Worm (Caenorhabditis elegans): ENCODE measurements around the gene lipl-1.

The lipl-1 gene

DNA sequence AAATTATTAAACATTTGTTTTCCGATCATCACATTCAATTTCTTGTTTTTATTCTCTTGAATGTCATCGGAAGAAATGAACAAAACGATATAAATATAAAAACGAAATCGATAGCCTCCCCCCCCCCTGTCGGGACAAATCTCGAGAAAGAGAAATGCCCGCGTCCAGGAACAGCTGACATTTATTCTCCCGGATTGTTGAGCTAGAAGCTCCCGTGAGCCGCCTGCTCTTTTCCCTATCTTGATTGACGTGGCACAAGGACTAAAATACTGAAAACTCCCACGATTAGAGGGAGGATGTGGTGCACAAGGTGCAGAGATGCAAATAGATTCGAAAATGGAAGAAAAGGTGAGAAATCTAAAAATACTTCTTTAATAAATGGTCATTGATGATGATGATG lies 22.9 kb upstream of the lipl-1 start:
- TF ChIP-seq ztf-29 (GFP tag; IDR thresholded peaks at IDR 0.05) (no peak), cog-1 (tag; optimal IDR thresholded peaks at IDR 0.05) (no peak), med-1 (GFP tag; optimal IDR thresholded peaks at IDR 0.05; ENCODE audit: insufficient read depth) (no peak), ztf-23 (GFP tag; IDR thresholded peaks at IDR 0.05) (no peak), ref-1 (GFP tag; conservative IDR thresholded peaks at IDR 0.05) (no peak), T22C8.4 (GFP tag; IDR thresholded peaks at IDR 0.05) (no peak), klf-2 (GFP tag; conservative IDR thresholded peaks at IDR 0.05) (no peak), tab-1 (GFP tag; IDR thresholded peaks at IDR 0.05) (no peak), flt-1 (GFP tag; IDR thresholded peaks at IDR 0.05) (no peak)

DNA sequence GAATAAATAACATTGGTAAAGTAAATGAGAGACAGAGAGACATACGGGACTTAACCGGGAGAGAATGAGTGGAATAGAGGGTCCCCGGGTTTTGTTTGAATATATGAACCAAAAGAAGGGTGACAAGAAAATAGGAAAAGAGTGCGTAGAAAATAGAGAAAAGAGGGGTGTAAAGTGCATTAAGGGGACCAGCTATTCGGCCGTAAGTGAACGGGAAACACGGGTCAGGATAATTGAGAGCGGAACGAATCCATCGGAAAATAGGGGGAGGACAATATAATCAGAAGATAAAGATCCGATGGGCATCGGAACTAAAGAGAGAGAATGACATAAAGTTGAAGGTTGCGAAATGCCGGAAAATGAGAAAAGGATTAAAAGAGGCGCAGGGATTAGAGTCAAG lies 22.4 kb upstream of the lipl-1 start:
- TF ChIP-seq ztf-29 (GFP tag; IDR thresholded peaks at IDR 0.05) (no peak), klf-2 (GFP tag; conservative IDR thresholded peaks at IDR 0.05) (no peak), T22C8.4 (GFP tag; IDR thresholded peaks at IDR 0.05) (no peak), cog-1 (tag; optimal IDR thresholded peaks at IDR 0.05) (no peak), ref-1 (GFP tag; conservative IDR thresholded peaks at IDR 0.05) (no peak), ztf-23 (GFP tag; IDR thresholded peaks at IDR 0.05) (no peak), med-1 (GFP tag; optimal IDR thresholded peaks at IDR 0.05; ENCODE audit: insufficient read depth) (no peak), tab-1 (GFP tag; IDR thresholded peaks at IDR 0.05) (no peak), flt-1 (GFP tag; IDR thresholded peaks at IDR 0.05) (no peak)

DNA sequence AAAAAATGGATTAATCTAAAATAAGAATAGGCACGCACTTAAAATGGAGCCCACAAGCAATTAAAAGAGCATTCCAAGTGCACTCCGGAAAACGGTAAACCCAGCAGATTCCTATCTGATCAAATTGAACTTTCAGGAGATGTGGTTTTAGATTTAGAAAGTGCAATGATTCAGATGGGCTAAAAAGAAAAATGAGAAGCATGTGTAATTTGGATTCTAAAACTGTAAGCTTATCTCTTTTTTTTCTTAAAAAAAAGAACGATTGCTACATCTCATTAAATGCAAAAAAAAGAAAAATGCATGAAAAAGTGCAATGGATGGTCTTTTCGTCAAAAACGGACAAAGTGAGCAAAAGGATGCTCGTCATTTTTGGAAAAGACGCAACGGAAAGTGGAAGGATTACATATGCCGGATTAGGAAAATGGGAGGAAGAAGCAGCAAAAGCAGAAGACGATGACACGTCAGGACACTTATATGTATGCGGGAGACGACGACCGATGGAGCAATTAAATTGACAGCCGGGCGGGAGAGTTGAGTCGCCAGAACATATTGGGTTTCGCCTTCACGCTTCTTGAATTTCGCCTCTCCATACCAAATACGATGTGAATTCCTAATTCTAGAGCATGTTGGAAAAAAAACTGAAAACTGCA lies 21.1 kb upstream of the lipl-1 start:
- TF ChIP-seq med-1 (GFP tag; optimal IDR thresholded peaks at IDR 0.05; ENCODE audit: insufficient read depth): no peak
- no peak for TF ChIP-seq tab-1 (GFP tag; IDR thresholded peaks at IDR 0.05)
- TF ChIP-seq ztf-29 (GFP tag; IDR thresholded peaks at IDR 0.05): no peak
- no peak for TF ChIP-seq ref-1 (GFP tag; conservative IDR thresholded peaks at IDR 0.05)
- TF ChIP-seq flt-1 (GFP tag; IDR thresholded peaks at IDR 0.05): no peak
- no peak for TF ChIP-seq cog-1 (tag; optimal IDR thresholded peaks at IDR 0.05)
- TF ChIP-seq klf-2 (GFP tag; conservative IDR thresholded peaks at IDR 0.05): no peak
- no peak for TF ChIP-seq T22C8.4 (GFP tag; IDR thresholded peaks at IDR 0.05)
- TF ChIP-seq ztf-23 (GFP tag; IDR thresholded peaks at IDR 0.05): no peak

DNA sequence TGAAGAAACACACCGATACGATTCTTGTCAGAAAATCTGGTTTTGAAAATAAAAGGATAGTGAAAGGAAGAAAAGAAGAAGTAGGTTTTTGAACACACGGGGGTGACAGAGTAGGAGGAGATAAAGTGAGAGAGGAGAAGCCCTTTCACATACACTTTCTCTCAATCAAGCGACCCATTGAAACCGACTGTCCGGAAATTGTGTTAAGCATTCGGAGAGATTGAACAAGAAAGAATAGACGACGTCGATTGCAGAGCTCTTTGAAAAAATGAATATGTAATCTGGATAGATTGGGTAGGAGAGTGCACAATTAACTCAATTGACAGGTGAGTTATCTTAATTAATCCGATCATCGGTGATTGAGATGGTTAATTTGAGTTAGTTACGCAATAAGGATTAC lies 18.5 kb upstream of the lipl-1 start:
- TF ChIP-seq flt-1 (GFP tag; IDR thresholded peaks at IDR 0.05) (no peak), tab-1 (GFP tag; IDR thresholded peaks at IDR 0.05) (no peak), T22C8.4 (GFP tag; IDR thresholded peaks at IDR 0.05) (no peak), cog-1 (tag; optimal IDR thresholded peaks at IDR 0.05) (no peak), med-1 (GFP tag; optimal IDR thresholded peaks at IDR 0.05; ENCODE audit: insufficient read depth) (no peak), klf-2 (GFP tag; conservative IDR thresholded peaks at IDR 0.05) (no peak), ref-1 (GFP tag; conservative IDR thresholded peaks at IDR 0.05) (no peak), ztf-29 (GFP tag; IDR thresholded peaks at IDR 0.05) (no peak), ztf-23 (GFP tag; IDR thresholded peaks at IDR 0.05) (no peak)

DNA sequence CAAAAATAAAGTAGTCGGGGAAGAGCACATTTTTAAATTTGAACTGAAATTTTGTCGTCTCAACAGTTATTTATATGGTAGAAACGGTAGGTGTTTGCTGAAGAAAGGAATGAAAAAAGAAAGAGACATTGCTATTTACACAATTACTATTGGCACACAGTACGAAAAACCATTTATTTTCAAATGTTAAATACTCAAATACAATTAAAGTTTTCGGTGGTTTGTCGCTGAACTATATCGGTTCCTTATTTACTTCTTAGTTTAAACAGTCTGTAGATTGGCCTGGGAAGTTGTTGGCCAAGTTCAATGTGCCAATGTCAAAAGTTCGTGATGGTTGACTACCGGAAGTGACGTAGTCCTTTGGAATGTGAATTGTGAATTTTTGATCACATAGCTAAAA lies 15.7 kb upstream of the lipl-1 start, which contains the start of gene ttr-27:
TSS of gene ttr-27 (minus strand) at position 45 of the 400 bp plus-strand sequence.
- TF ChIP-seq T22C8.4 (GFP tag; IDR thresholded peaks at IDR 0.05): no peak
- no peak for TF ChIP-seq ref-1 (GFP tag; conservative IDR thresholded peaks at IDR 0.05)
- no peak for TF ChIP-seq ztf-23 (GFP tag; IDR thresholded peaks at IDR 0.05)
- TF ChIP-seq cog-1 (tag; optimal IDR thresholded peaks at IDR 0.05): no peak
- no peak for TF ChIP-seq tab-1 (GFP tag; IDR thresholded peaks at IDR 0.05)
- no peak for TF ChIP-seq med-1 (GFP tag; optimal IDR thresholded peaks at IDR 0.05; ENCODE audit: insufficient read depth)
- TF ChIP-seq klf-2 (GFP tag; conservative IDR thresholded peaks at IDR 0.05): no peak
- no peak for TF ChIP-seq ztf-29 (GFP tag; IDR thresholded peaks at IDR 0.05)
- no peak for TF ChIP-seq flt-1 (GFP tag; IDR thresholded peaks at IDR 0.05)

DNA sequence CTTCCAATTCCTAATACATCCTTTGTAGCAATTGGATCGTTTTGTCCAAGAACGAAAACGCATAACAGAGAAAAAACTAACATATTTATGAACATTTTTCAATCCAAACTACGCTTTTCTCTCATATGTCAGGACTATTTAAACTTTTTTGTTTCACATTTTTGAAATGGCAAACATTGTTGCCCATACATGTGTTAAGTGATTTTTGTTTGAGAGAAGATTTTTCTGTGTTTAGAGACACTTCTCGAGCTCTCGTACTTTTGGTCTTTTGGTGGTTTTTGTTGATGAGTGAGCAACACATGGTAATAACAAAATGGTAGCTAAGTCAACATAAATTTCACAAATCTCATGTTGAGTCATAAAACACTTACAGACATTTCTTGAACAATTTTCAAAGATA lies 14.7 kb upstream of the lipl-1 start, which contains the start of gene ttr-28:
TSS of gene ttr-28 (minus strand) at position 101 of the 400 bp plus-strand sequence.
- TF ChIP-seq med-1 (GFP tag; optimal IDR thresholded peaks at IDR 0.05; ENCODE audit: insufficient read depth) (no peak), ref-1 (GFP tag; conservative IDR thresholded peaks at IDR 0.05) (no peak), T22C8.4 (GFP tag; IDR thresholded peaks at IDR 0.05) (no peak), ztf-29 (GFP tag; IDR thresholded peaks at IDR 0.05) (no peak), flt-1 (GFP tag; IDR thresholded peaks at IDR 0.05) (no peak), klf-2 (GFP tag; conservative IDR thresholded peaks at IDR 0.05) (no peak), tab-1 (GFP tag; IDR thresholded peaks at IDR 0.05) (no peak), ztf-23 (GFP tag; IDR thresholded peaks at IDR 0.05) (no peak), cog-1 (tag; optimal IDR thresholded peaks at IDR 0.05) (no peak)

DNA sequence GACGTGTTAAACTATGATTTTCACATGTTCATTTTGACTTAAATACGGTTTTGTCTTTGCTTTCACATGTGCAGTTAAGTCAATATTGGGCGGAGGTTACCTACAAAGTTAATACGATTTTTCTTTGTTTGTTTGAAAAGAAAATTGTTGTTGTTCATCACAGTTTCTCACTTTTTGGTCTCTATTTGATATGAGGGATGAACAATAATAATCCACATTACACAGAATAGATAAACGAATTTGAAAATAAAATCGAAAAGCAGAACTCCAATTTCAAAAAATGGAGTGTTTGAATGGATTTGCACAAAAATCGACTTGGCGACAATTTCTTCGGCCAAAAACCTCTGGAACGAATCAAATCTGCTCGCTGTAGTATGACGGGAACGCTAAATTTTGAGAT lies 13.1 kb upstream of the lipl-1 start, which contains the start of gene ttr-29:
TSS of gene ttr-29 (minus strand) at position 101 of the 400 bp plus-strand sequence.
- TF ChIP-seq klf-2 (GFP tag; conservative IDR thresholded peaks at IDR 0.05) (no peak), T22C8.4 (GFP tag; IDR thresholded peaks at IDR 0.05) (no peak), med-1 (GFP tag; optimal IDR thresholded peaks at IDR 0.05; ENCODE audit: insufficient read depth) (no peak), flt-1 (GFP tag; IDR thresholded peaks at IDR 0.05) (no peak), ztf-29 (GFP tag; IDR thresholded peaks at IDR 0.05) (no peak), ztf-23 (GFP tag; IDR thresholded peaks at IDR 0.05) (no peak), tab-1 (GFP tag; IDR thresholded peaks at IDR 0.05) (no peak)

DNA sequence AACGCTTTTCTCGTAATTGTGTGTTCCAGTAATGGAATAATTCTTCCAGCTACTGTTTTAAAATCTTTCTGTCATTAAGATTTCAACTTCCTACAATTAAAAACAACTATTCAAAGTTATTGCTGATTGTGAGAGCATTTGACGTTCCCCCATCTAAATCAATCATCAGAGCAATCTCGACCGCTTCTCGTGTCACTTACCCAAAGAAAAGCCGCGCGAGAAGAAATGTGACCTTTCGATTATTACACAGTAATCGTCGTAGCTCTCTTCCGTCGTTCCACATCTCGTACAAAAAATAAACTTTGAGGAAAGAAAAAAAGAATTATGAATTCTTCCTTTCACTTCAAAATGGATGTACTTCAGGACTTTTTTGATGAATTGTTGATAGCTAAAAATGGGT lies 12.3 kb upstream of the lipl-1 start:
- TF ChIP-seq klf-2 (GFP tag; conservative IDR thresholded peaks at IDR 0.05) (no peak), cog-1 (tag; optimal IDR thresholded peaks at IDR 0.05) (no peak), ztf-29 (GFP tag; IDR thresholded peaks at IDR 0.05) (no peak), flt-1 (GFP tag; IDR thresholded peaks at IDR 0.05) (no peak), med-1 (GFP tag; optimal IDR thresholded peaks at IDR 0.05; ENCODE audit: insufficient read depth) (no peak), T22C8.4 (GFP tag; IDR thresholded peaks at IDR 0.05) (no peak), tab-1 (GFP tag; IDR thresholded peaks at IDR 0.05) (no peak), ztf-23 (GFP tag; IDR thresholded peaks at IDR 0.05) (no peak), ref-1 (GFP tag; conservative IDR thresholded peaks at IDR 0.05) (no peak)

DNA sequence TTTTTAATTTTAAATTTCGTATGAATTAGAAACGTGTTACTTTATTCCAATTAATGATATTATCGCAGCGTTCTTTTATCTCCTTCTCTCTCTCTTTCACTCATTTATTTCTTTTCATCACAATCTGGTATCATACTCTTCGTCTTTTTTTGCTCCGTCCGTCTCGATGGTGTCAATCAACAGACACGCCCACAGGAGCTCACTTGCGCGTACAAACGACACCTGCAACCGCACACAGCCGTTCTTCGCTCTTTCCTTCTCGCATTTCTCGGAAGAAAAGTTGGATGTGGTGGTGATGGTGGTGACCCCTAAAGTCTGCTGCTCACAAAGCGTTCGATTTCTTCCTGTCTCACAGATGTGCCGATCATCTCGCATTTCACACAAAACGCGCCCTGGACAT lies 11.2 kb upstream of the lipl-1 start:
- no peak for TF ChIP-seq ztf-23 (GFP tag; IDR thresholded peaks at IDR 0.05)
- no peak for TF ChIP-seq cog-1 (tag; optimal IDR thresholded peaks at IDR 0.05)
- no peak for TF ChIP-seq T22C8.4 (GFP tag; IDR thresholded peaks at IDR 0.05)
- no peak for TF ChIP-seq ref-1 (GFP tag; conservative IDR thresholded peaks at IDR 0.05)
- TF ChIP-seq flt-1 (GFP tag; IDR thresholded peaks at IDR 0.05): no peak
- TF ChIP-seq med-1 (GFP tag; optimal IDR thresholded peaks at IDR 0.05; ENCODE audit: insufficient read depth): no peak
- TF ChIP-seq tab-1 (GFP tag; IDR thresholded peaks at IDR 0.05): no peak
- TF ChIP-seq ztf-29 (GFP tag; IDR thresholded peaks at IDR 0.05): no peak
- TF ChIP-seq klf-2 (GFP tag; conservative IDR thresholded peaks at IDR 0.05): no peak
